Fruit fly (Drosophila melanogaster): ENCODE measurements around the gene CG13005.

CG13005 gene

dm6 chrX:16844295-16844694 is 40.8 kb downstream of the CG13005 start, which contains the start of gene RSG7 (continued):
- TF ChIP-seq HLH54F (GFP tag; optimal IDR thresholded peaks at IDR 0.05): no peak
- TF ChIP-seq Hey (tag; optimal IDR thresholded peaks at IDR 0.05): no peak
- TF ChIP-seq Dref (GFP tag; IDR thresholded peaks at IDR 0.05): peak; percentile 42
- TF ChIP-seq CG2199 (GFP tag; IDR thresholded peaks at IDR 0.05): no peak
- TF ChIP-seq p53 (GFP tag; optimal IDR thresholded peaks at IDR 0.05): no peak
- TF ChIP-seq knrl (GFP tag; IDR thresholded peaks at IDR 0.05; ENCODE audit: partially characterized antibody): no peak
- no peak for TF ChIP-seq klu (GFP tag; IDR thresholded peaks at IDR 0.05)
- no peak for TF ChIP-seq CG6854 (GFP tag; optimal IDR thresholded peaks at IDR 0.05)
- TF ChIP-seq zen (tag; optimal IDR thresholded peaks at IDR 0.05): no peak
- no peak for TF ChIP-seq tup (GFP tag; optimal IDR thresholded peaks at IDR 0.05)
- no peak for TF ChIP-seq CG43689 (GFP tag; IDR thresholded peaks at IDR 0.05)
- no peak for TF ChIP-seq wdn (GFP tag; IDR thresholded peaks at IDR 0.05)
- no peak for TF ChIP-seq hb (GFP tag; IDR thresholded peaks at IDR 0.05; ENCODE audit: partially characterized antibody)
- TF ChIP-seq CG10654 (GFP tag; optimal IDR thresholded peaks at IDR 0.05): no peak
- TF ChIP-seq sisA (GFP tag; IDR thresholded peaks at IDR 0.05): no peak
- TF ChIP-seq CG11695 (GFP tag; IDR thresholded peaks at IDR 0.05): no peak
- TF ChIP-seq pzg (GFP tag; optimal IDR thresholded peaks at IDR 0.05): peak; percentile 3
- peak; percentile 32 to 57 for TF ChIP-seq Trl (optimal IDR thresholded peaks at IDR 0.05)
- TF ChIP-seq Trl (GFP tag; optimal IDR thresholded peaks at IDR 0.05): no peak
- TF ChIP-seq ranshi (GFP tag; IDR thresholded peaks at IDR 0.05): no peak
- TF ChIP-seq schlank (tag; optimal IDR thresholded peaks at IDR 0.05): no peak
- no peak for TF ChIP-seq nau (GFP tag; optimal IDR thresholded peaks at IDR 0.05)
- no peak for TF ChIP-seq CG6765 (GFP tag; optimal IDR thresholded peaks at IDR 0.05)
- no peak for TF ChIP-seq trh (GFP tag; optimal IDR thresholded peaks at IDR 0.05)
- TF ChIP-seq twi (tag; optimal IDR thresholded peaks at IDR 0.05): no peak
- TF ChIP-seq sens (GFP tag): no peak
- TF ChIP-seq CG3281 (GFP tag; optimal IDR thresholded peaks at IDR 0.05): no peak
- TF ChIP-seq Ptx1 (GFP tag; IDR thresholded peaks at IDR 0.05): no peak
- no peak for TF ChIP-seq croc (GFP tag; conservative IDR thresholded peaks at IDR 0.05)
- TF ChIP-seq CG7745 (tag; optimal IDR thresholded peaks at IDR 0.05): no peak
- TF ChIP-seq CG17385 (GFP tag; optimal IDR thresholded peaks at IDR 0.05): no peak
- TF ChIP-seq CG7271 (tag; optimal IDR thresholded peaks at IDR 0.05): no peak
- TF ChIP-seq CG15269 (tag; optimal IDR thresholded peaks at IDR 0.05): no peak
- TF ChIP-seq crp (GFP tag; optimal IDR thresholded peaks at IDR 0.05): peak in 1 of 2 experiments; percentile 35
- TF ChIP-seq CG1647 (GFP tag; optimal IDR thresholded peaks at IDR 0.05): no peak
- TF ChIP-seq ind (GFP tag; optimal IDR thresholded peaks at IDR 0.05): no peak
- TF ChIP-seq CG15479 (GFP tag; optimal IDR thresholded peaks at IDR 0.05): no peak
- no peak for TF ChIP-seq CG7928 (GFP tag; optimal IDR thresholded peaks at IDR 0.05)
- peak; percentile 5 for TF ChIP-seq Deaf1 (tag; optimal IDR thresholded peaks at IDR 0.05)
- no peak for TF ChIP-seq CG8944 (GFP tag; optimal IDR thresholded peaks at IDR 0.05)
- TF ChIP-seq az2 (GFP tag; optimal IDR thresholded peaks at IDR 0.05): no peak
- TF ChIP-seq Lim3 (GFP tag; IDR thresholded peaks at IDR 0.05): no peak
- no peak for TF ChIP-seq wor (GFP tag; IDR thresholded peaks at IDR 0.05)
- no peak for TF ChIP-seq CG10147 (GFP tag; optimal IDR thresholded peaks at IDR 0.05)
- no peak for TF ChIP-seq D (optimal IDR thresholded peaks at IDR 0.05)
- TF ChIP-seq D (GFP tag; optimal IDR thresholded peaks at IDR 0.05): no peak
- TF ChIP-seq pnt (GFP tag; optimal IDR thresholded peaks at IDR 0.05): no peak
- no peak for TF ChIP-seq mam (GFP tag; optimal IDR thresholded peaks at IDR 0.05)
- no peak for TF ChIP-seq dan (GFP tag; IDR thresholded peaks at IDR 0.05)
- TF ChIP-seq C15 (GFP tag; IDR thresholded peaks at IDR 0.05): no peak
- no peak for TF ChIP-seq da (GFP tag; optimal IDR thresholded peaks at IDR 0.05)
- TF ChIP-seq CG1832 (GFP tag; optimal IDR thresholded peaks at IDR 0.05): peak; percentile 34
- TF ChIP-seq Neu2 (GFP tag; optimal IDR thresholded peaks at IDR 0.05; ENCODE audit: borderline replicate concordance): no peak

All from whole organism, embryonic.